Worm (Caenorhabditis elegans): ENCODE data around the gene egl-1.

egl-1 gene

DNA sequence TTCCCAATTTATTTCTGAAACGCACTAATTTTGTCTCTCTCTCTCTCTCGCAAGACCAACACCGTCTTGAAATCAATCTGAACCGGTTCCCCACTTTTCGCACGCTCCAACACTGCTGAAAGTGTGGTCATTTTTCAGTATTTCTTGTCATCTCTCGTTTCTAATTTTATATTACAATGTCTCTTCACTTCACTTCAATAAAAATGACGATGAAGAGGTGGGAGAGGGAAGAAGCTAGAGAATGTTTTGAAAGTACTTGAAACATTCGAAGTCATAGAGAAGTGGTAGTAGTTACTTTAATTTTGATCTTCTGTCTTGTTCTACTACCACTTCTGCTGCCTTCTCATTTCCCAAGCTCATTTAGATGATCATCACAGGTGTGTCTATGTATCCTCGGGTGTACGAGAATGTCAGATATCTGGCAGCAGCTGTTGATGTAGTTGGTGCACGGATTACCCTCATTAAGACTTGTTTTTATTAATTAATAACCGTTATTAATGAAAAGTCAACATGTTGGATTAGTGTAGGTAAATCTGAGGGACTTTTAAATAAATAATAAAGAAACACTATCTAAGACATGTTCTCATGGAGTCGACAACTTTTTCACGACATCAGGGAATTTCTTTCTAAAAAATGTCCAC lies 6.1 kb upstream of the egl-1 start:
- TF ChIP-seq scrt-1 (GFP tag; IDR thresholded peaks at IDR 0.05) (no peak), hmbx-1 (tag; optimal IDR thresholded peaks at IDR 0.05) (no peak), ceh-36 (tag; optimal IDR thresholded peaks at IDR 0.05) (no peak), pes-1 (GFP tag; IDR thresholded peaks at IDR 0.05) (no peak), flt-1 (GFP tag; IDR thresholded peaks at IDR 0.05) (no peak), ets-7 (tag; optimal IDR thresholded peaks at IDR 0.05) (no peak), tbx-37 (GFP tag; conservative IDR thresholded peaks at IDR 0.05) (no peak)

DNA sequence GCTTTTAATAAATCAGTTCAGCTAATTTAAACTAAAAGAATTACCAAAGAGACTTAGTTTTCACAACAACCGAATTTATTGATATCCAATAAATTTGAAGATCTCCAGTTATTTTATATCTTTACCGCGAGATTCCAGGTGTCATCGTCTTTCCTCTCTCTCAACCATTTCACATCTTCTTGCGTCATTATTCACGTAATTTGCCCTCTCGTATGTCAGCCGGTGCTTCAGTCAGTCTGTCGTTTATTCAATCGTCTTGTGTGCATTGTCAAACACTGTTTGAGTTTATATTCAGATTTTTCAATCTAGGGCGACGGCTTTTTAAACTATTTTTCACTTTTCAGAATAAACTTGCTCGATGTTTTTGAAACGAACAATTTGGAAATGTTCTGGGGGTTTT lies 5.2 kb upstream of the egl-1 start:
- no peak for TF ChIP-seq scrt-1 (GFP tag; IDR thresholded peaks at IDR 0.05)
- TF ChIP-seq ceh-13 (GFP tag; optimal IDR thresholded peaks at IDR 0.05): no peak
- no peak for TF ChIP-seq flt-1 (GFP tag; IDR thresholded peaks at IDR 0.05)
- TF ChIP-seq tbx-37 (GFP tag; conservative IDR thresholded peaks at IDR 0.05): no peak
- no peak for TF ChIP-seq B0310.2 (tag; optimal IDR thresholded peaks at IDR 0.05)
- no peak for TF ChIP-seq aly-1 (tag; optimal IDR thresholded peaks at IDR 0.05)
- TF ChIP-seq ceh-36 (tag; optimal IDR thresholded peaks at IDR 0.05): no peak
- TF ChIP-seq sea-1 (GFP tag; conservative IDR thresholded peaks at IDR 0.05): no peak
- TF ChIP-seq hmbx-1 (tag; optimal IDR thresholded peaks at IDR 0.05): no peak
- TF ChIP-seq F13C5.2 (tag; optimal IDR thresholded peaks at IDR 0.05): no peak
- TF ChIP-seq ama-1 (optimal IDR thresholded peaks at IDR 0.05): no peak

- TF ChIP-seq ceh-36 (tag; optimal IDR thresholded peaks at IDR 0.05) (no peak), B0310.2 (tag; optimal IDR thresholded peaks at IDR 0.05) (no peak), tbx-37 (GFP tag; conservative IDR thresholded peaks at IDR 0.05) (no peak), hmg-4 (GFP tag; optimal IDR thresholded peaks at IDR 0.05) (no peak), tbx-11 (GFP tag; IDR thresholded peaks at IDR 0.05) (no peak), sea-1 (GFP tag; conservative IDR thresholded peaks at IDR 0.05) (no peak), pes-1 (GFP tag; IDR thresholded peaks at IDR 0.05) (no peak), scrt-1 (GFP tag; IDR thresholded peaks at IDR 0.05) (no peak), hmbx-1 (tag; optimal IDR thresholded peaks at IDR 0.05) (no peak), flt-1 (GFP tag; IDR thresholded peaks at IDR 0.05) (no peak), ets-7 (tag; optimal IDR thresholded peaks at IDR 0.05) (no peak), tra-4 (tag; optimal IDR thresholded peaks at IDR 0.05) (no peak), aly-1 (tag; optimal IDR thresholded peaks at IDR 0.05) (no peak), hnd-1 (tag; optimal IDR thresholded peaks at IDR 0.05) (no peak), ama-1 (optimal IDR thresholded peaks at IDR 0.05) (no peak), F13C5.2 (tag; optimal IDR thresholded peaks at IDR 0.05) (no peak), ceh-13 (GFP tag; optimal IDR thresholded peaks at IDR 0.05) (no peak)
These were observed 4.0 kb upstream of the egl-1 start for ce11 chrV:14436195-14436594.

- TF ChIP-seq ets-7 (tag; optimal IDR thresholded peaks at IDR 0.05): no peak
- TF ChIP-seq ceh-36 (tag; optimal IDR thresholded peaks at IDR 0.05): peak; percentile 71
- TF ChIP-seq F13C5.2 (tag; optimal IDR thresholded peaks at IDR 0.05): no peak
These were observed 1.4 kb upstream of the egl-1 start for ce11 chrV:14433584-14433983.

- TF ChIP-seq pes-1 (GFP tag; IDR thresholded peaks at IDR 0.05): no peak
These were observed 3.3 kb downstream of the egl-1 start, which contains the start of gene F23B12.1 for ce11 chrV:14428865-14429264. Gene F23B12.1 (plus strand): TSS chrV:14429165.

DNA sequence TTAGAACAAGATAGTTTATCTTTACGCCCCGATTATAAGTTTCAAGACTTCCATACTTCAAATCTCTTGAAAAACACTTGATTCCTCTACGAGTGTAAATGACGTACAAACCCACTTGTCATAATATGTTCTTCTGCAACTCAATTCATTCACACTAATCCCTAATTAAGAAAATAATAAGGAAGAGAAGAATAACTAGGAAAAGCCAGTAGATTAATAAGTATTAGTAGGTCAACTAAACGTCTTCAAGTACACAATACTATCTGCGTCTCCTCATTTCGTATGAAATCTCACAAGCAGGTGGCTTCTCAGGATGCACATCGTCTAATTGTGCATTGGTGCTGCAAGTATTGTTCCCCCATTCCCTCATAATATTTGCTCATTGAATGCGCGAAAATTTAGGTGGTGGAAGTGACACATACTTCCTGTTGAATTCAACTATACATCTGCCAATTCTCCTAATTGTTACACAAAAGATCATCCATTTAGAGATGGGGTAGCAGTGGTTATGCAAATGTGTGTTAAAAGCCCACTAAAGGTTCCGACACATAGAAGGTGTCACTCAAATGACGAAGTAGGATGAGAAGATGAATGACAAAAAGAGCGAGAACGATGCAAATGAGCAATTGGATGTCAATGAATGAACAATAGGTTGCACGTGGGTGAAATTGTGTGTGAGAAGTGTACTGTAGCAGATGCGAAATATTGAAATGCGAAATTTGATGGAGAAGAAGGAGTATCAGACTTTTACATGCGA lies 4.9 kb downstream of the egl-1 start:
- TF ChIP-seq ceh-36 (tag; optimal IDR thresholded peaks at IDR 0.05) (peak; percentile 34), pes-1 (GFP tag; IDR thresholded peaks at IDR 0.05) (no peak)

DNA sequence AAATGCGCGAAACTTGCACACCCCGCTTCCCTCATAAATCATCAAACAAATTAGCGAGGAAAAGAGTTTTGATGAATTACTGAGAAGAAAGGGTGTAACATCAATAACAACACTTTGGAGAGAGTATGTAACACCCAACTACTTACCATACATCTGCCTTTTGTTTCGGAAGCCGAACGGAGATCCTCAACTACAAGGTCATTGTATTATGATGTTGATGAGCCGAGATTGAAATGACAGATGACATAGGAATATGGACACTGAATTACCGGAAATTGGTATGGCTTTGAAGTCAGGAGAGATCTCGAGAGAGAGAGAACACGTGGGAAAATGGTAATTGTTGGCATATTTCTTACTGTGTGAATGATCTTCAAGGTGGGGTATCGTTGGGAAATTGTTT lies 6.1 kb downstream of the egl-1 start:
- no peak for TF ChIP-seq tbx-37 (GFP tag; conservative IDR thresholded peaks at IDR 0.05)
- no peak for TF ChIP-seq ama-1 (optimal IDR thresholded peaks at IDR 0.05)
- no peak for TF ChIP-seq ceh-13 (GFP tag; optimal IDR thresholded peaks at IDR 0.05)
- no peak for TF ChIP-seq flt-1 (GFP tag; IDR thresholded peaks at IDR 0.05)
- TF ChIP-seq ceh-36 (tag; optimal IDR thresholded peaks at IDR 0.05): no peak
- TF ChIP-seq hmbx-1 (tag; optimal IDR thresholded peaks at IDR 0.05): no peak
- TF ChIP-seq tbx-11 (GFP tag; IDR thresholded peaks at IDR 0.05): no peak
- TF ChIP-seq pes-1 (GFP tag; IDR thresholded peaks at IDR 0.05): no peak
- no peak for TF ChIP-seq F13C5.2 (tag; optimal IDR thresholded peaks at IDR 0.05)
- no peak for TF ChIP-seq ets-7 (tag; optimal IDR thresholded peaks at IDR 0.05)
- no peak for TF ChIP-seq sea-1 (GFP tag; conservative IDR thresholded peaks at IDR 0.05)
- no peak for TF ChIP-seq hmg-4 (GFP tag; optimal IDR thresholded peaks at IDR 0.05)
- no peak for TF ChIP-seq tra-4 (tag; optimal IDR thresholded peaks at IDR 0.05)
- TF ChIP-seq aly-1 (tag; optimal IDR thresholded peaks at IDR 0.05): no peak
- no peak for TF ChIP-seq B0310.2 (tag; optimal IDR thresholded peaks at IDR 0.05)
- TF ChIP-seq hnd-1 (tag; optimal IDR thresholded peaks at IDR 0.05): no peak
- no peak for TF ChIP-seq scrt-1 (GFP tag; IDR thresholded peaks at IDR 0.05)

- TF ChIP-seq pes-1 (GFP tag; IDR thresholded peaks at IDR 0.05) (0 out of 2 replicates have a peak, but pooled peaks have one; percentile 14), F13C5.2 (tag; optimal IDR thresholded peaks at IDR 0.05) (peak; percentile 51), ets-7 (tag; optimal IDR thresholded peaks at IDR 0.05) (no peak), sea-1 (GFP tag; conservative IDR thresholded peaks at IDR 0.05) (no peak), hmg-4 (GFP tag; optimal IDR thresholded peaks at IDR 0.05) (no peak), flt-1 (GFP tag; IDR thresholded peaks at IDR 0.05) (peak; percentile 57; the same call in 1 of the 2 replicates), tbx-11 (GFP tag; IDR thresholded peaks at IDR 0.05) (no peak), tbx-37 (GFP tag; conservative IDR thresholded peaks at IDR 0.05) (no peak), tra-4 (tag; optimal IDR thresholded peaks at IDR 0.05) (no peak), hnd-1 (tag; optimal IDR thresholded peaks at IDR 0.05) (no peak), B0310.2 (tag; optimal IDR thresholded peaks at IDR 0.05) (no peak), ama-1 (optimal IDR thresholded peaks at IDR 0.05) (no peak), aly-1 (tag; optimal IDR thresholded peaks at IDR 0.05) (no peak)
These were observed 7.1 kb downstream of the egl-1 start, which contains the start of gene rrsr-1 for ce11 chrV:14424958-14425492. Gene rrsr-1 (minus strand): TSS chrV:14425008.
